Worm (Caenorhabditis elegans) whole organism, L4 larva: ENCODE results near the gene nac-3.

ENCODE experiments used
- F44E2.7 ChIP-seq: fragments of 200-800 bp; sonication (Bioruptor generic); IDR thresholded peaks from 2 replicates; pipeline ENCODE4 v2.1.2; 2022; ENCODE audit warnings: missing genetic modification characterization, missing compliant biosample characterization
- F49E8.2 ChIP-seq: sonication (generic microtip); optimal IDR thresholded peaks from 2 replicates; lab custom pipeline; 2016; ENCODE audit warnings: missing compliant biosample characterization, mild to moderate bottlenecking, missing genetic modification characterization, borderline replicate concordance
- Y48G9A.11 ChIP-seq: fragments of 200-800 bp; sonication (Bioruptor generic); IDR thresholded peaks from 2 replicates; pipeline ENCODE4 v1.3.6; 2022; ENCODE audit warnings: missing genetic modification reagents, missing genetic modification characterization, missing compliant biosample characterization
- Y75B8A.6 ChIP-seq: fragments of 200-800 bp; sonication (Bioruptor generic); IDR thresholded peaks from 2 replicates; pipeline ENCODE4 v1.3.6; 2022; ENCODE audit warnings: missing genetic modification reagents, missing genetic modification characterization, missing compliant biosample characterization
- ZK546.5 ChIP-seq, 2 experiments: sonication (generic microtip); optimal IDR thresholded peaks; 2 replicates each; lab custom pipeline; 2017; ENCODE audit warnings: missing biosample characterization in 2 of 2, missing genetic modification characterization in 2 of 2
- aha-1 ChIP-seq: fragments of 150-350 bp; peaks from one replicate; lab custom pipeline; 2014; ENCODE audit warnings: missing biosample characterization, missing genetic modification characterization
- ama-1 ChIP-seq: fragments of 150-350 bp; optimal IDR thresholded peaks from 2 replicates; lab custom pipeline; 2014; ENCODE audit warnings: inconsistent platforms, mixed read lengths
- arid-1 ChIP-seq: fragments of 200-800 bp; sonication (Bioruptor generic); conservative IDR thresholded peaks from 2 replicates; pipeline ENCODE4 v1.3.6; 2022; ENCODE audit warnings: missing genetic modification reagents, missing genetic modification characterization, missing compliant biosample characterization
- ceh-32 ChIP-seq: sonication (generic microtip); optimal IDR thresholded peaks from 2 replicates; lab custom pipeline; 2016; ENCODE audit warnings: mild to moderate bottlenecking, missing genetic modification characterization, missing compliant biosample characterization; ENCODE audit not compliant: poor library complexity
- cey-2 ChIP-seq: sonication (generic microtip); optimal IDR thresholded peaks from 3 replicates; lab custom pipeline; 2017; ENCODE audit warnings: missing genetic modification characterization, mild to moderate bottlenecking, missing compliant biosample characterization, antibody characterized with exemption, borderline replicate concordance; ENCODE audit not compliant: insufficient read depth
- daf-16 ChIP-seq, 3 experiments: sonication (generic microtip); optimal IDR thresholded peaks; 2 replicates each; lab custom pipeline; 2016 to 2017; ENCODE audit warnings: missing genetic modification characterization in 3 of 3, missing genetic modification reagents in 3 of 3, mild to moderate bottlenecking in 2 of 3, missing compliant biosample characterization in 2 of 3, missing biosample characterization in 1 of 3, moderate library complexity in 1 of 3
- dmd-9 ChIP-seq: fragments of 200-800 bp; sonication (Bioruptor generic); IDR thresholded peaks from 2 replicates; pipeline ENCODE4 v1.3.6; 2022; ENCODE audit warnings: missing genetic modification reagents, missing genetic modification characterization, missing compliant biosample characterization
- duxl-1 ChIP-seq: sonication (generic microtip); optimal IDR thresholded peaks from 2 replicates; lab custom pipeline; 2016; ENCODE audit warnings: mild to moderate bottlenecking, missing genetic modification characterization, moderate library complexity, missing compliant biosample characterization; ENCODE audit not compliant: poor library complexity
- dve-1 ChIP-seq: sonication (generic microtip); optimal IDR thresholded peaks from 2 replicates; lab custom pipeline; 2017; ENCODE audit warnings: antibody characterized with exemption, mild to moderate bottlenecking, missing genetic modification characterization, missing compliant biosample characterization; ENCODE audit not compliant: insufficient read depth
- egl-27 ChIP-seq: sonication (generic microtip); optimal IDR thresholded peaks from 3 replicates; lab custom pipeline; 2017; ENCODE audit warnings: missing biosample characterization, missing genetic modification reagents, missing genetic modification characterization
- hif-1 ChIP-seq, 2 experiments: sonication (generic microtip); optimal IDR thresholded peaks; 2 replicates each; lab custom pipeline; 2016 to 2017; ENCODE audit warnings: missing compliant biosample characterization in 2 of 2, missing genetic modification characterization in 2 of 2, missing genetic modification reagents in 2 of 2, missing genotype in 2 of 2, mild to moderate bottlenecking in 1 of 2
- hmg-1.1 ChIP-seq: fragments of 200-800 bp; sonication (Bioruptor generic); IDR thresholded peaks from 2 replicates; pipeline ENCODE4 v1.3.6; 2022; ENCODE audit warnings: missing genetic modification reagents, missing genetic modification characterization, missing compliant biosample characterization
- lim-7 ChIP-seq: fragments of 200-800 bp; sonication (Bioruptor generic); IDR thresholded peaks from 2 replicates; pipeline ENCODE4 v1.3.6; 2022; ENCODE audit warnings: missing genetic modification characterization, missing compliant biosample characterization
- lin-38 ChIP-seq: fragments of 200-800 bp; sonication (Bioruptor generic); IDR thresholded peaks from 2 replicates; pipeline ENCODE4 v1.3.6; 2022; ENCODE audit warnings: missing genetic modification reagents, missing genetic modification characterization, missing compliant biosample characterization
- lin-39 ChIP-seq: fragments of 150-350 bp; optimal IDR thresholded peaks from 2 replicates; lab custom pipeline; 2014; ENCODE audit warnings: missing biosample characterization, missing genetic modification reagents, missing genetic modification characterization
- lsy-2 ChIP-seq, 2 experiments: fragments of 150-350 bp in 1 of 2; sonication (generic microtip) in 1 of 2; optimal IDR thresholded peaks; 2 replicates each; lab custom pipeline; 2014 to 2017; ENCODE audit warnings: missing biosample characterization in 2 of 2, missing genetic modification characterization in 2 of 2
- mdt-29 ChIP-seq: fragments of 200-800 bp; sonication (Bioruptor generic); IDR thresholded peaks from 2 replicates; pipeline ENCODE4 v1.3.6; 2022; ENCODE audit warnings: missing genetic modification reagents, missing genetic modification characterization, missing compliant biosample characterization
- mep-1 ChIP-seq: fragments of 150-350 bp; sonication (generic microtip); optimal IDR thresholded peaks from 3 replicates; lab custom pipeline; 2014; ENCODE audit warnings: missing biosample characterization, missing genetic modification characterization
- mes-2 ChIP-seq: sonication (generic microtip); optimal IDR thresholded peaks from 2 replicates; lab custom pipeline; 2016; ENCODE audit warnings: missing genotype, mild to moderate bottlenecking, missing genetic modification characterization, missing compliant biosample characterization; ENCODE audit not compliant: poor library complexity, severe bottlenecking
- mxl-3 ChIP-seq: fragments of 200-800 bp; sonication (Bioruptor generic); optimal IDR thresholded peaks from 2 replicates; lab custom pipeline; 2018; ENCODE audit warnings: mild to moderate bottlenecking, missing genetic modification characterization, missing compliant biosample characterization
- nhr-10 ChIP-seq: fragments of 150-350 bp; optimal IDR thresholded peaks from 2 replicates; lab custom pipeline; 2014; ENCODE audit warnings: missing biosample characterization, missing genetic modification characterization
- nhr-111 ChIP-seq: fragments of 200-800 bp; sonication (Bioruptor generic); optimal IDR thresholded peaks from 2 replicates; lab custom pipeline; 2018; ENCODE audit warnings: mild to moderate bottlenecking, missing genetic modification characterization, missing compliant biosample characterization
- nhr-237 ChIP-seq: sonication (generic microtip); optimal IDR thresholded peaks from 2 replicates; lab custom pipeline; 2017; ENCODE audit warnings: missing biosample characterization, missing genetic modification characterization
- nhr-28 ChIP-seq: fragments of 150-350 bp; optimal IDR thresholded peaks from 2 replicates; lab custom pipeline; 2014; ENCODE audit warnings: missing biosample characterization, missing genetic modification characterization
- nhr-48 ChIP-seq: sonication (generic microtip); optimal IDR thresholded peaks from 2 replicates; lab custom pipeline; 2016; ENCODE audit warnings: mild to moderate bottlenecking, missing genetic modification characterization, missing compliant biosample characterization
- pha-4 ChIP-seq, 2 experiments: fragments of 150-350 bp in 1 of 2; fragments of 200-800 bp in 1 of 2; sonication (Bioruptor generic) in 1 of 2; IDR thresholded peaks in 1 of 2; optimal IDR thresholded peaks in 1 of 2; 2 replicates each; pipeline versions ENCODE4 v1.3.6 to Lab custom; 2014 to 2022; ENCODE audit warnings: missing genetic modification characterization in 2 of 2, missing genetic modification reagents in 2 of 2, missing biosample characterization in 1 of 2, missing compliant biosample characterization in 1 of 2
- pqm-1 ChIP-seq: sonication (generic microtip); optimal IDR thresholded peaks from 2 replicates; lab custom pipeline; 2017; ENCODE audit warnings: missing biosample characterization, missing genetic modification characterization
- rbr-2 ChIP-seq: sonication (generic microtip); optimal IDR thresholded peaks from 2 replicates; lab custom pipeline; 2016; ENCODE audit warnings: missing genotype, missing genetic modification characterization, missing compliant biosample characterization
- sdz-12 ChIP-seq: fragments of 200-800 bp; sonication (Bioruptor generic); optimal IDR thresholded peaks from 2 replicates; lab custom pipeline; 2018; ENCODE audit warnings: mild to moderate bottlenecking, missing genetic modification characterization, missing compliant biosample characterization
- snpc-1.2 ChIP-seq: fragments of 200-800 bp; sonication (Bioruptor generic); IDR thresholded peaks from 2 replicates; pipeline ENCODE4 v1.3.6; 2022; ENCODE audit warnings: missing genetic modification reagents, missing genetic modification characterization, missing compliant biosample characterization
- tag-97 ChIP-seq: fragments of 200-800 bp; sonication (Bioruptor generic); IDR thresholded peaks from 2 replicates; pipeline ENCODE4 v1.3.6; 2022; ENCODE audit warnings: missing genetic modification characterization, missing compliant biosample characterization
- unc-39 ChIP-seq: sonication (generic microtip); optimal IDR thresholded peaks from 2 replicates; lab custom pipeline; 2017; ENCODE audit warnings: missing biosample characterization, missing genetic modification characterization
- unc-62 ChIP-seq, 3 experiments: fragments of 150-350 bp in 1 of 3; sonication (generic microtip); optimal IDR thresholded peaks in 2 of 3; peaks in 1 of 3; 1 replicate in 1 of 3; 2 replicates in 2 of 3; lab custom pipeline; 2014 to 2017; ENCODE audit warnings: missing biosample characterization in 3 of 3, missing genetic modification characterization in 3 of 3, missing genetic modification reagents in 3 of 3, missing genotype in 1 of 3
- zip-11 ChIP-seq: fragments of 200-800 bp; sonication (Bioruptor generic); IDR thresholded peaks from 2 replicates; pipeline ENCODE4 v1.3.6; 2022; ENCODE audit warnings: missing genetic modification characterization, missing compliant biosample characterization
- ztf-11 ChIP-seq: fragments of 150-350 bp; optimal IDR thresholded peaks from 2 replicates; lab custom pipeline; 2014; ENCODE audit warnings: missing biosample characterization, missing genetic modification characterization

nac-3 gene

ce11 chrIII:10153003-10153402 is 408 bp downstream of the nac-3 start (continued):
- TF ChIP-seq nhr-111 (GFP tag; lab: Kevin White, UChicago) (no peak), ztf-11 (no peak), hmg-1.1 (GFP tag; lab: Robert Waterston, UW) (peak; percentile 38; the same call in 1 of the 2 replicates), Y48G9A.11 (GFP tag; lab: Robert Waterston, UW) (no peak), lsy-2 (tag; optimal IDR thresholded peaks at IDR 0.05; lab: Kevin White, UChicago) (peak; percentile 24 to 73), snpc-1.2 (no peak), lin-38 (GFP tag; lab: Robert Waterston, UW) (no peak), rbr-2 (peak; percentile 64), lin-39 (tag; lab: Kevin White, UChicago) (no peak), arid-1 (GFP tag; lab: Robert Waterston, UW) (no peak), unc-39 (no peak), unc-62 (GFP tag; optimal IDR thresholded peaks at IDR 0.05 in 1 of 2; lab: Kevin White, UChicago) (peak in 1 of 2 experiments; percentile 96), unc-62 (tag; optimal IDR thresholded peaks at IDR 0.05; lab: Kevin White, UChicago) (no peak), F49E8.2 (no peak)

DNA sequence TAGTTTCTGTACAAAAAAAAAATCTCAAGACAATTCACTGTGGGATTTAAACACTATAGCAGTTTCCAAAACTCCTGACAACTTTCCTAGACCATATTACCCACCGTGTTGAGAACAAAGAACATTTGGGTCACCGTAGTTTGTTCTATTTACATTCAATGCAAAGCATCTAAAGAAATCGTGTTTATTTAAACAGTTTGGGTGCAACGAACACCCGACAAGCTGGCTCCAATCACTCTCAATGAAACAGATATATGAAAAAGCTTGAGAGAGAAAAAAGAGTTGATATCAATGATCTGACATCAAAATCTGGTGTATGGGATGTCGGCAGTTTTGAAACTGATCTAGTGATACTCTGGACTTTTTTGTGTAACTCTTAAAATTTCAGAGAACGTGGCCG is 2.4 kb downstream of the nac-3 start:
- no peak for TF ChIP-seq mes-2 (tag; lab: Kevin White, UChicago)
- TF ChIP-seq daf-16 (GFP tag; optimal IDR thresholded peaks at IDR 0.05; lab: Kevin White, UChicago): peak in 1 of 2 experiments; percentile 21
- TF ChIP-seq daf-16 (tag; optimal IDR thresholded peaks at IDR 0.05; lab: Kevin White, UChicago): no peak
- no peak for TF ChIP-seq nhr-48 (tag; lab: Kevin White, UChicago)
- TF ChIP-seq pha-4 (GFP tag; IDR thresholded peaks at IDR 0.05; lab: Robert Waterston, UW): no peak
- peak; percentile 2 for TF ChIP-seq pha-4 (tag; optimal IDR thresholded peaks at IDR 0.05; lab: Kevin White, UChicago)
- TF ChIP-seq lsy-2 (tag; optimal IDR thresholded peaks at IDR 0.05; lab: Kevin White, UChicago): peak in 1 of 2 experiments; percentile 0

- TF ChIP-seq cey-2 (tag; lab: Kevin White, UChicago) (no peak), duxl-1 (tag; lab: Kevin White, UChicago) (no peak), nhr-28 (tag; lab: Kevin White, UChicago) (no peak), ztf-11 (no peak), hmg-1.1 (GFP tag; lab: Robert Waterston, UW) (no peak), ZK546.5 (tag; optimal IDR thresholded peaks at IDR 0.05; lab: Kevin White, UChicago) (no peak), aha-1 (tag; lab: Kevin White, UChicago) (peak; percentile 90), mxl-3 (no peak), unc-62 (GFP tag; optimal IDR thresholded peaks at IDR 0.05 in 1 of 2; lab: Kevin White, UChicago) (peak in 1 of 2 experiments; percentile 83), unc-62 (tag; optimal IDR thresholded peaks at IDR 0.05; lab: Kevin White, UChicago) (no peak), pha-4 (GFP tag; IDR thresholded peaks at IDR 0.05; lab: Robert Waterston, UW) (no peak), pha-4 (tag; optimal IDR thresholded peaks at IDR 0.05; lab: Kevin White, UChicago) (no peak), rbr-2 (no peak), tag-97 (GFP tag; lab: Robert Waterston, UW) (no peak), sdz-12 (GFP tag; lab: Kevin White, UChicago) (no peak)
These were observed 3.7 kb downstream of the nac-3 start for ce11 chrIII:10156269-10156668.

- TF ChIP-seq nhr-10 (tag; lab: Kevin White, UChicago): no peak
- TF ChIP-seq ztf-11: no peak
- no peak for TF ChIP-seq mdt-29
- TF ChIP-seq unc-62 (GFP tag; optimal IDR thresholded peaks at IDR 0.05 in 1 of 2; lab: Kevin White, UChicago): peak in 1 of 2 experiments; percentile 38
- TF ChIP-seq unc-62 (tag; optimal IDR thresholded peaks at IDR 0.05; lab: Kevin White, UChicago): no peak
- TF ChIP-seq, all 104 proteins: peak for 1
These were observed 7.8 kb downstream of the nac-3 start, which contains the start of the genes K08E5.5 and mua-3 for ce11 chrIII:10160385-10160784. TSS of gene K08E5.5 (minus strand) at chrIII:10160485. TSS of gene mua-3 (plus strand) at chrIII:10160697.

- TF ChIP-seq cey-2 (tag; lab: Kevin White, UChicago): no peak
- TF ChIP-seq lsy-2 (tag; optimal IDR thresholded peaks at IDR 0.05; lab: Kevin White, UChicago): no peak
- no peak for TF ChIP-seq mep-1 (tag; lab: Kevin White, UChicago)
- TF ChIP-seq ceh-32 (tag; lab: Kevin White, UChicago): no peak
- no peak for TF ChIP-seq dve-1 (tag; lab: Kevin White, UChicago)
- TF ChIP-seq F44E2.7: no peak
- TF ChIP-seq egl-27: no peak
- TF ChIP-seq F49E8.2: no peak
- no peak for TF ChIP-seq lim-7
- no peak for TF ChIP-seq ama-1 (lab: Kevin White, UChicago)
- no peak for TF ChIP-seq pqm-1 (tag; lab: Kevin White, UChicago)
- no peak for TF ChIP-seq Y75B8A.6 (GFP tag; lab: Robert Waterston, UW)
- no peak for TF ChIP-seq nhr-237 (tag; lab: Kevin White, UChicago)
- TF ChIP-seq dmd-9 (GFP tag; lab: Robert Waterston, UW): no peak
- no peak for TF ChIP-seq lin-38 (GFP tag; lab: Robert Waterston, UW)
- TF ChIP-seq hif-1 (tag; optimal IDR thresholded peaks at IDR 0.05; lab: Kevin White, UChicago): no peak
- no peak for TF ChIP-seq zip-11 (GFP tag; lab: Robert Waterston, UW)
These were observed 17.7 kb downstream of the nac-3 start for ce11 chrIII:10170265-10170664.
